Fruit fly (Drosophila melanogaster) whole organism: ENCODE data around the gene CG9515.

ENCODE experiments used
- CG8478 ChIP-seq: fragments of >200 bp; optimal IDR thresholded peaks from 2 replicates; lab custom pipeline; 2018; ENCODE audit warnings: inconsistent platforms
- Dll ChIP-seq: fragments of >200 bp; optimal IDR thresholded peaks from 2 replicates; lab custom pipeline; 2017
- EcR ChIP-seq, 2 experiments: fragments of >200 bp; optimal IDR thresholded peaks; 2 replicates each; lab custom pipeline; 2017; ENCODE audit warnings: missing biosample characterization in 2 of 2, missing genetic modification characterization in 2 of 2, missing genetic modification reagents in 2 of 2
- pan ChIP-seq: fragments of >200 bp; optimal IDR thresholded peaks from 2 replicates; lab custom pipeline; 2017
- psq ChIP-seq: fragments of >200 bp; optimal IDR thresholded peaks from 2 replicates; lab custom pipeline; 2017
- usp ChIP-seq: fragments of >200 bp; optimal IDR thresholded peaks from 2 replicates; lab custom pipeline; 2017; ENCODE audit warnings: missing biosample characterization, missing genetic modification characterization, mixed read lengths

The CG9515 gene

dm6 chr2L:8943110-8943509, at the start of gene CG9515:
Gene CG9515, minus strand, starts transcription at chr2L:8943257.
- TF ChIP-seq psq (no peak), pan (no peak), Dll (lab: Kevin White, UChicago) (no peak), CG8478 (lab: Kevin White, UChicago) (no peak), EcR (GFP tag; optimal IDR thresholded peaks at IDR 0.05; lab: Kevin White, UChicago) (no peak), usp (GFP tag; lab: Kevin White, UChicago) (no peak)

dm6 chr2L:8991583-8991982, 48.5 kb upstream of the CG9515 start, which contains the start of gene CG9555:
Gene CG9555, plus strand, starts transcription at chr2L:8991735.
- TF ChIP-seq Dll (lab: Kevin White, UChicago): no peak
- TF ChIP-seq usp (GFP tag; lab: Kevin White, UChicago): no peak
- no peak for TF ChIP-seq psq
- no peak for TF ChIP-seq CG8478 (lab: Kevin White, UChicago)
- no peak for TF ChIP-seq pan
- TF ChIP-seq EcR (GFP tag; optimal IDR thresholded peaks at IDR 0.05; lab: Kevin White, UChicago): no peak

- TF ChIP-seq CG8478 (lab: Kevin White, UChicago) (no peak), psq (no peak), pan (no peak), usp (GFP tag; lab: Kevin White, UChicago) (no peak), EcR (GFP tag; optimal IDR thresholded peaks at IDR 0.05; lab: Kevin White, UChicago) (no peak)
Measured at dm6 chr2L:8989037-8989591, 46.1 kb upstream of the CG9515 start, which contains the start of gene rost. Gene rost, minus strand, starts transcription at chr2L:8989539.

- TF ChIP-seq EcR (GFP tag; optimal IDR thresholded peaks at IDR 0.05; lab: Kevin White, UChicago) (no peak), usp (GFP tag; lab: Kevin White, UChicago) (no peak), psq (no peak), Dll (lab: Kevin White, UChicago) (no peak), CG8478 (lab: Kevin White, UChicago) (no peak), pan (no peak)
Measured at dm6 chr2L:8987251-8987937, 44.3 kb upstream of the CG9515 start.

- no peak for TF ChIP-seq CG8478 (lab: Kevin White, UChicago)
- TF ChIP-seq pan: no peak
- no peak for TF ChIP-seq Dll (lab: Kevin White, UChicago)
- no peak for TF ChIP-seq psq
- no peak for TF ChIP-seq usp (GFP tag; lab: Kevin White, UChicago)
- TF ChIP-seq EcR (GFP tag; optimal IDR thresholded peaks at IDR 0.05; lab: Kevin White, UChicago): no peak
Measured at dm6 chr2L:8984614-8985318, 41.7 kb upstream of the CG9515 start, which contains the start of gene CG13101. Gene CG13101, minus strand, starts transcription at chr2L:8984872.

dm6 chr2L:8982584-8983302, 39.7 kb upstream of the CG9515 start:
- no peak for TF ChIP-seq CG8478 (lab: Kevin White, UChicago)
- no peak for TF ChIP-seq Dll (lab: Kevin White, UChicago)
- no peak for TF ChIP-seq psq
- TF ChIP-seq pan: no peak
- no peak for TF ChIP-seq EcR (GFP tag; optimal IDR thresholded peaks at IDR 0.05; lab: Kevin White, UChicago)
- no peak for TF ChIP-seq usp (GFP tag; lab: Kevin White, UChicago)

- TF ChIP-seq EcR (GFP tag; optimal IDR thresholded peaks at IDR 0.05; lab: Kevin White, UChicago): no peak
- TF ChIP-seq psq: no peak
- TF ChIP-seq Dll (lab: Kevin White, UChicago): no peak
- TF ChIP-seq CG8478 (lab: Kevin White, UChicago): no peak
- TF ChIP-seq usp (GFP tag; lab: Kevin White, UChicago): no peak
- TF ChIP-seq pan: no peak
Measured at dm6 chr2L:8980359-8980758, 37.3 kb upstream of the CG9515 start, which contains the start of gene CG18662. Gene CG18662, plus strand, starts transcription at chr2L:8980659.

- TF ChIP-seq psq (no peak), CG8478 (lab: Kevin White, UChicago) (no peak), Dll (lab: Kevin White, UChicago) (no peak), pan (no peak), EcR (GFP tag; optimal IDR thresholded peaks at IDR 0.05; lab: Kevin White, UChicago) (no peak), usp (GFP tag; lab: Kevin White, UChicago) (no peak)
Measured at dm6 chr2L:8975328-8975727, 32.3 kb upstream of the CG9515 start, which contains the start of gene CG9541. Gene CG9541, minus strand, starts transcription at chr2L:8975428.

- no peak for TF ChIP-seq usp (GFP tag; lab: Kevin White, UChicago)
- TF ChIP-seq psq: no peak
- TF ChIP-seq EcR (GFP tag; optimal IDR thresholded peaks at IDR 0.05; lab: Kevin White, UChicago): no peak
- TF ChIP-seq pan: no peak
- TF ChIP-seq CG8478 (lab: Kevin White, UChicago): no peak
- no peak for TF ChIP-seq Dll (lab: Kevin White, UChicago)
Measured at dm6 chr2L:8974506-8974905, 31.4 kb upstream of the CG9515 start.

- no peak for TF ChIP-seq usp (GFP tag; lab: Kevin White, UChicago)
- TF ChIP-seq Dll (lab: Kevin White, UChicago): no peak
- no peak for TF ChIP-seq CG8478 (lab: Kevin White, UChicago)
- TF ChIP-seq EcR (GFP tag; optimal IDR thresholded peaks at IDR 0.05; lab: Kevin White, UChicago): no peak
Measured at dm6 chr2L:8972905-8973304, 29.8 kb upstream of the CG9515 start.

dm6 chr2L:8967235-8967634, 24.2 kb upstream of the CG9515 start, which contains the start of gene CG18088:
Gene CG18088, plus strand, starts transcription at chr2L:8967535.
- no peak for TF ChIP-seq Dll (lab: Kevin White, UChicago)
- TF ChIP-seq EcR (GFP tag; optimal IDR thresholded peaks at IDR 0.05; lab: Kevin White, UChicago): no peak
- no peak for TF ChIP-seq pan
- no peak for TF ChIP-seq psq
- TF ChIP-seq CG8478 (lab: Kevin White, UChicago): no peak
- TF ChIP-seq usp (GFP tag; lab: Kevin White, UChicago): no peak
